Worm (Caenorhabditis elegans): ENCODE measurements around the gene F07F6.4.

DNA sequence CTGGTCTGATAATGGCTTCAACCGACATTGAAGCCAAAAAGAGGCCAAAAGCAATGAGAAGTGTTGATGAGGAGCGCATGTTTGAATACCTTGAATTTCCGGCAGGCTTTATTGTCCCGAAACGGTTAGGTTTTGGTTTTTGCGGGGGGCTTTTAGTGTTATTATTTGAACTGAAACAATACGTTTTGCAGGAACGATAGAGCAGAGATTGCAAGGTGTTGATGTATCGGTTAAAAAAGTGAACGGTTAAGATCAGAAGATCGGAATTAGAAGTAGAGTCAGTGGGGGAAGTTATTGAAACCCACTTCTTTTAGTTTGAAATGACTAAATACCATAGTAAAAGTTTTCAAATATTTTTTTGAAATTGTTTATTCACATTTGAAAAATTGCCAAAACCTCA is 21.8 kb downstream of the F07F6.4 start, which contains the start of gene clec-141:
- TF ChIP-seq hsf-1 (GFP tag; IDR thresholded peaks at IDR 0.05) (no peak), ceh-40 (GFP tag; IDR thresholded peaks at IDR 0.05) (no peak), atf-7 (tag; optimal IDR thresholded peaks at IDR 0.05) (no peak), him-1 (tag; optimal IDR thresholded peaks at IDR 0.05) (no peak), ama-1 (optimal IDR thresholded peaks at IDR 0.05) (no peak), ama-1 (GFP tag; optimal IDR thresholded peaks at IDR 0.05) (no peak), unc-62 (GFP tag; optimal IDR thresholded peaks at IDR 0.05) (no peak), nfya-2 (GFP tag; IDR thresholded peaks at IDR 0.05) (no peak), pha-4 (tag; optimal IDR thresholded peaks at IDR 0.05) (no peak)
